Worm (Caenorhabditis elegans): ENCODE results near the gene hint-3.

The hint-3 gene

ce11 chrV:7778999-7779398 lies 18.7 kb downstream of the hint-3 start:
- TF ChIP-seq gei-17 (GFP tag; optimal IDR thresholded peaks at IDR 0.05) (no peak), hrde-1 (tag; optimal IDR thresholded peaks at IDR 0.05; ENCODE audit: borderline replicate concordance) (peak; percentile 75), rpc-1 (optimal IDR thresholded peaks at IDR 0.05) (no peak), rpc-1 (tag; optimal IDR thresholded peaks at IDR 0.05) (no peak), C17E4.6 (GFP tag; IDR thresholded peaks at IDR 0.05) (peak; percentile 29; the same call in 1 of the 2 replicates), ceh-91 (GFP tag; IDR thresholded peaks at IDR 0.05) (peak; percentile 27; the same call in 1 of the 2 replicates), hsf-1 (GFP tag; IDR thresholded peaks at IDR 0.05) (peak; percentile 61; the same call in 1 of the 2 replicates), atf-7 (tag; optimal IDR thresholded peaks at IDR 0.05) (peak; percentile 18), F49E8.2 (tag; optimal IDR thresholded peaks at IDR 0.05; ENCODE audit: insufficient read depth) (peak; percentile 38), pha-4 (tag; optimal IDR thresholded peaks at IDR 0.05) (no peak), chd-7 (tag; optimal IDR thresholded peaks at IDR 0.05) (peak; percentile 15), snpc-4 (GFP tag; optimal IDR thresholded peaks at IDR 0.05) (no peak), snpc-4 (tag; optimal IDR thresholded peaks at IDR 0.05) (peak in 1 of 4 experiments; percentile 23), B0336.3 (GFP tag; IDR thresholded peaks at IDR 0.05) (peak; percentile 52; the same call in 1 of the 2 replicates), madf-6 (GFP tag; IDR thresholded peaks at IDR 0.05) (peak; percentile 26; the same call in 1 of the 2 replicates), ekl-4 (GFP tag; IDR thresholded peaks at IDR 0.05) (peak; percentile 44; the same call in 1 of the 2 replicates), unc-130 (GFP tag; optimal IDR thresholded peaks at IDR 0.05) (peak; percentile 15), ZK185.1 (tag; optimal IDR thresholded peaks at IDR 0.05; ENCODE audit: poor library complexity, severe bottlenecking) (no peak)

DNA sequence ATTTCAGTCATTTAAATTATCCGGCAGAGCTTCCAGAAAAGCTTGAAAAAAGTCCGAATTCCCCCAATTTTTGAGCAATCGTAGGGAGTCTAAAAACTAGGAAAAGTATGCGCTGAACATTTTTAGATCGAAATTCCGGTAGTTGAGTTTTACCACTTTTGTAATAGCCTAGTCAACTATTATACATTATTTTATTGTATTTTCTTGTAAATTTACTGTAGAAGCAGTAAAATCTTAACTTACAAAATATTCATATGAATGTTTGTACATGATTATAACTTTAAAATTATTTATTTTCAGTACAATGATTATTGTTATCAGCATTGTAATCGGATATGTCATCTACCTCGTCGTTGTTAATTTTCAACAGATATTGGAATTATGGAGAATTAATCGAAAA lies 21.2 kb downstream of the hint-3 start, which contains the start of gene cyp-32A1:
cyp-32A1 (plus strand) TSS at position 301 of the 400 bp plus-strand sequence.
- TF ChIP-seq efl-1 (GFP tag; optimal IDR thresholded peaks at IDR 0.05) (no peak), bed-1 (GFP tag; IDR thresholded peaks at IDR 0.05) (no peak), attf-5 (GFP tag; optimal IDR thresholded peaks at IDR 0.05) (no peak), bed-2 (GFP tag; IDR thresholded peaks at IDR 0.05) (no peak), ztf-22 (GFP tag; optimal IDR thresholded peaks at IDR 0.05) (no peak), mxl-1 (tag; optimal IDR thresholded peaks at IDR 0.05) (no peak), zfh-2 (GFP tag; conservative IDR thresholded peaks at IDR 0.05) (no peak), C17E4.6 (GFP tag; IDR thresholded peaks at IDR 0.05) (no peak), snpc-1.1 (tag; optimal IDR thresholded peaks at IDR 0.05; ENCODE audit: insufficient read depth) (no peak), B0035.1 (tag; optimal IDR thresholded peaks at IDR 0.05) (no peak), hsf-1 (GFP tag; IDR thresholded peaks at IDR 0.05) (no peak)

- TF ChIP-seq ets-4 (GFP tag; optimal IDR thresholded peaks at IDR 0.05), result no peak
- TF ChIP-seq Y67H2A.10 (GFP tag; conservative IDR thresholded peaks at IDR 0.05), result no peak
- TF ChIP-seq aptf-2 (GFP tag; conservative IDR thresholded peaks at IDR 0.05), result no peak
- TF ChIP-seq snpc-1.1 (tag; optimal IDR thresholded peaks at IDR 0.05; ENCODE audit: insufficient read depth), result no peak
- TF ChIP-seq cebp-2 (GFP tag; IDR thresholded peaks at IDR 0.05), result no peak
- no peak for TF ChIP-seq tbx-9 (tag; optimal IDR thresholded peaks at IDR 0.05; ENCODE audit: borderline replicate concordance)
- TF ChIP-seq Y53G8AR.9 (GFP tag; conservative IDR thresholded peaks at IDR 0.05), result no peak
- TF ChIP-seq T07F8.4 (tag; optimal IDR thresholded peaks at IDR 0.05), result no peak
- TF ChIP-seq attf-5 (GFP tag; optimal IDR thresholded peaks at IDR 0.05), result no peak
- no peak for TF ChIP-seq attf-6 (GFP tag; IDR thresholded peaks at IDR 0.05)
- no peak for TF ChIP-seq Y53F4B.3 (GFP tag; IDR thresholded peaks at IDR 0.05)
- TF ChIP-seq K11D2.4 (GFP tag; IDR thresholded peaks at IDR 0.05), result no peak
- no peak for TF ChIP-seq ztf-22 (GFP tag; optimal IDR thresholded peaks at IDR 0.05)
- TF ChIP-seq chd-7 (tag; optimal IDR thresholded peaks at IDR 0.05), result no peak
- no peak for TF ChIP-seq T26A5.8 (tag; optimal IDR thresholded peaks at IDR 0.05)
Observed at ce11 chrV:7785117-7785516, 24.8 kb downstream of the hint-3 start, which contains the start of gene C26F1.1. Gene C26F1.1 (plus strand): TSS chrV:7785417.

All from whole organism, young adult.